Worm (Caenorhabditis elegans): ENCODE data around the gene Y14H12B.1.

- no peak for TF ChIP-seq dao-5 (tag; optimal IDR thresholded peaks at IDR 0.05)
- no peak for TF ChIP-seq him-1 (tag; optimal IDR thresholded peaks at IDR 0.05)
Observed at ce11 chrII:3952368-3952767, 18.1 kb downstream of the Y14H12B.1 start.

All from whole organism, L4/young adult.